Worm (Caenorhabditis elegans) whole organism, L1 larva: ENCODE measurements around the gene fbxa-133.
"Not testable (repeated sequence)": the region's sequence is repeated elsewhere in the genome, so short reads cannot be mapped to it uniquely, and the experiment has no call there.

Source experiments
- F16B12.6 ChIP-seq: fragments of 150-350 bp; optimal IDR thresholded peaks from 2 replicates; lab custom pipeline; 2014; ENCODE audit warnings: missing biosample characterization, missing genetic modification characterization
- alr-1 ChIP-seq: fragments of 200-800 bp; sonication (Bioruptor generic); optimal IDR thresholded peaks from 2 replicates; lab custom pipeline; 2018; ENCODE audit warnings: borderline replicate concordance, mild to moderate bottlenecking, missing genetic modification characterization, missing compliant biosample characterization
- ceh-63 ChIP-seq: fragments of 200-800 bp; sonication (Bioruptor generic); optimal IDR thresholded peaks from 2 replicates; lab custom pipeline; 2018; ENCODE audit warnings: mild to moderate bottlenecking, missing genetic modification characterization, missing compliant biosample characterization
- ceh-82 ChIP-seq, 3 experiments: fragments of 150-350 bp in 1 of 3; sonication (generic microtip) in 2 of 3; optimal IDR thresholded peaks; 2 replicates each; lab custom pipeline; 2014 to 2017; ENCODE audit warnings: missing biosample characterization in 3 of 3, missing genetic modification characterization in 3 of 3
- ceh-90 ChIP-seq: sonication (generic microtip); optimal IDR thresholded peaks from 2 replicates; lab custom pipeline; 2016; ENCODE audit warnings: missing genetic modification characterization, missing compliant biosample characterization
- dpl-1 ChIP-seq, 3 experiments: fragments of 150-350 bp in 2 of 3; sonication (generic microtip) in 1 of 3; optimal IDR thresholded peaks; 2 replicates each; lab custom pipeline; 2014 to 2017; ENCODE audit warnings: missing biosample characterization in 3 of 3, missing genetic modification characterization in 3 of 3, missing genetic modification reagents in 3 of 3
- dsc-1 ChIP-seq: sonication (generic microtip); optimal IDR thresholded peaks from 2 replicates; lab custom pipeline; 2016; ENCODE audit warnings: mild to moderate bottlenecking, missing genetic modification characterization, missing compliant biosample characterization
- efl-1 ChIP-seq, 4 experiments: fragments of 150-350 bp; optimal IDR thresholded peaks in 3 of 4; peaks in 1 of 4; 1 replicate in 1 of 4; 2 replicates in 3 of 4; lab custom pipeline; 2014; ENCODE audit warnings: missing biosample characterization in 2 of 4, missing genetic modification characterization in 2 of 4, missing genetic modification reagents in 2 of 4
- egl-13 ChIP-seq: sonication (generic microtip); optimal IDR thresholded peaks from 2 replicates; lab custom pipeline; 2016; ENCODE audit warnings: missing genotype, missing genetic modification reagents, missing genetic modification characterization, missing compliant biosample characterization
- fkh-10 ChIP-seq: sonication (generic microtip); optimal IDR thresholded peaks from 2 replicates; lab custom pipeline; 2017; ENCODE audit warnings: missing biosample characterization, missing genetic modification reagents, missing genetic modification characterization
- fkh-4 ChIP-seq: sonication (generic microtip); optimal IDR thresholded peaks from 2 replicates; lab custom pipeline; 2016; ENCODE audit warnings: missing compliant biosample characterization, missing genetic modification characterization, borderline replicate concordance
- grh-1 ChIP-seq: fragments of 200-800 bp; sonication (Bioruptor generic); IDR thresholded peaks from 2 replicates; pipeline ENCODE4 v1.3.6; 2022; ENCODE audit warnings: missing genetic modification reagents, missing genetic modification characterization, missing compliant biosample characterization
- jun-1 ChIP-seq: fragments of 150-350 bp; optimal IDR thresholded peaks from 2 replicates; lab custom pipeline; 2014; ENCODE audit warnings: missing biosample characterization, missing genetic modification reagents, missing genetic modification characterization
- lin-13 ChIP-seq: fragments of 150-350 bp; optimal IDR thresholded peaks from 2 replicates; lab custom pipeline; 2014; ENCODE audit warnings: missing biosample characterization, missing genetic modification reagents, missing genetic modification characterization
- lin-15B ChIP-seq: fragments of 150-350 bp; sonication (generic microtip); optimal IDR thresholded peaks from 3 replicates; lab custom pipeline; 2014; ENCODE audit warnings: missing biosample characterization, missing genetic modification characterization
- lin-35 ChIP-seq, 2 experiments: fragments of 150-350 bp; optimal IDR thresholded peaks; 2 replicates each; lab custom pipeline; 2014; ENCODE audit warnings: missing biosample characterization in 2 of 2, missing genetic modification characterization in 2 of 2, missing genetic modification reagents in 2 of 2
- lin-39 ChIP-seq: fragments of 150-350 bp; optimal IDR thresholded peaks from 2 replicates; lab custom pipeline; 2014; ENCODE audit warnings: missing biosample characterization, missing genetic modification reagents, missing genetic modification characterization
- lir-3 ChIP-seq: sonication (generic microtip); optimal IDR thresholded peaks from 2 replicates; lab custom pipeline; 2016; ENCODE audit warnings: mild to moderate bottlenecking, missing genetic modification characterization, moderate library complexity, missing compliant biosample characterization; ENCODE audit not compliant: poor library complexity
- lsy-2 ChIP-seq, 2 experiments: fragments of 150-350 bp; optimal IDR thresholded peaks; 2 replicates each; lab custom pipeline; 2014; ENCODE audit warnings: missing biosample characterization in 2 of 2, missing genetic modification characterization in 2 of 2
- nhr-20 ChIP-seq: sonication (generic microtip); optimal IDR thresholded peaks from 2 replicates; lab custom pipeline; 2016; ENCODE audit warnings: mild to moderate bottlenecking, missing genetic modification characterization, missing compliant biosample characterization
- nhr-237 ChIP-seq: fragments of 150-350 bp; optimal IDR thresholded peaks from 2 replicates; lab custom pipeline; 2014; ENCODE audit warnings: missing biosample characterization, missing genetic modification characterization
- nhr-28 ChIP-seq: fragments of 150-350 bp; optimal IDR thresholded peaks from 2 replicates; lab custom pipeline; 2014; ENCODE audit warnings: missing biosample characterization, missing genetic modification characterization
- nhr-47 ChIP-seq: sonication (generic microtip); optimal IDR thresholded peaks from 2 replicates; lab custom pipeline; 2016; ENCODE audit warnings: mild to moderate bottlenecking, missing genetic modification characterization, moderate library complexity, missing compliant biosample characterization
- nhr-76 ChIP-seq: sonication (generic microtip); optimal IDR thresholded peaks from 2 replicates; lab custom pipeline; 2017; ENCODE audit warnings: missing biosample characterization, missing genetic modification characterization
- nhr-77 ChIP-seq: fragments of 150-350 bp; optimal IDR thresholded peaks from 2 replicates; lab custom pipeline; 2014; ENCODE audit warnings: missing biosample characterization, missing genetic modification characterization
- nhr-85 ChIP-seq: sonication (generic microtip); peaks from one replicate; lab custom pipeline; 2016; ENCODE audit warnings: missing genetic modification characterization, inconsistent platforms, missing compliant biosample characterization
- nhr-90 ChIP-seq: sonication (generic microtip); optimal IDR thresholded peaks from 2 replicates; lab custom pipeline; 2016; ENCODE audit warnings: mild to moderate bottlenecking, missing genetic modification characterization, missing compliant biosample characterization; ENCODE audit not compliant: poor library complexity
- pax-3 ChIP-seq: fragments of 200-800 bp; sonication (Bioruptor generic); optimal IDR thresholded peaks from 2 replicates; lab custom pipeline; 2018; ENCODE audit warnings: mild to moderate bottlenecking, missing genetic modification characterization, moderate library complexity, missing compliant biosample characterization
- rnt-1 ChIP-seq: sonication (generic microtip); optimal IDR thresholded peaks from 2 replicates; lab custom pipeline; 2016; ENCODE audit warnings: mild to moderate bottlenecking, missing genetic modification characterization, moderate library complexity, missing compliant biosample characterization
- skn-1 ChIP-seq: fragments of 150-350 bp; optimal IDR thresholded peaks from 2 replicates; lab custom pipeline; 2014; ENCODE audit warnings: missing biosample characterization, missing genetic modification characterization
- snu-23 ChIP-seq: sonication (generic microtip); optimal IDR thresholded peaks from 2 replicates; lab custom pipeline; 2016; ENCODE audit warnings: missing genetic modification characterization, missing compliant biosample characterization
- tbx-2 ChIP-seq: sonication (generic microtip); optimal IDR thresholded peaks from 2 replicates; lab custom pipeline; 2016; ENCODE audit warnings: missing genetic modification characterization, missing compliant biosample characterization
- unc-30 ChIP-seq: sonication (generic microtip); optimal IDR thresholded peaks from 2 replicates; lab custom pipeline; 2017; ENCODE audit warnings: missing biosample characterization, missing genetic modification characterization
- vab-15 ChIP-seq: sonication (generic microtip); optimal IDR thresholded peaks from 2 replicates; lab custom pipeline; 2017; ENCODE audit warnings: missing genotype, mild to moderate bottlenecking, missing genetic modification characterization, missing compliant biosample characterization
- xbp-1 ChIP-seq: sonication (generic microtip); optimal IDR thresholded peaks from 2 replicates; lab custom pipeline; 2016; ENCODE audit warnings: missing genetic modification characterization, missing compliant biosample characterization
- zip-4 ChIP-seq: fragments of 200-800 bp; sonication (Bioruptor generic); optimal IDR thresholded peaks from 2 replicates; lab custom pipeline; 2018; ENCODE audit warnings: mild to moderate bottlenecking, missing genetic modification characterization, moderate library complexity, missing compliant biosample characterization

Gene fbxa-133

DNA sequence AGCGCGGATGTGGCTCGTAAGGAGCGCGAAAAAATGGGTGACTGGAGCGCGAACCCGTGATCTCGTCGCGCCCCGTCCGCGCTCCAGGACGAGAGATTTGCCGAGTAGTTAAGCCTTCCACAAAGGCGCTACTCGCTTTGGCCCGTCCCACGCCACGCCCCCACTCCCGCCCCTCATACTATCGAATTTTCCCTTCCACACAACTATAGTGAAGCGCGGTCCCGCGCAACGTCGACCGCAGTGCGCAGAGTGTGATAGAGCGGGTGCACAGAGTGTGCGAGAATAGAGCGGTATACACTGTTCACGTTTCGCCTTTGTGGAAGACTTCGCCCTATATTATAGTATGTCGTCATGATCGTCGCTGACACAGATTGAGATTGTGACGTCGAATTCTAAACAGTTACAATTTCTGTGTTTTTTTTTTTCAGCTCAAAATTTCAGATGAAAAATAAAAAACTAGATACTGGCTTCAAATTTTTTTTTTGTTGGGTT lies at the start of gene fbxa-133:
TSS of gene fbxa-133 (plus strand) at position 442 of the 492 bp plus-strand sequence.
- TF ChIP-seq nhr-90; unc-30; zip-4 (GFP tag; lab: Kevin White, UChicago): not testable (repeated sequence)
- TF ChIP-seq, all 84 proteins: peak for 0; not testable (repeated sequence) for 84

DNA sequence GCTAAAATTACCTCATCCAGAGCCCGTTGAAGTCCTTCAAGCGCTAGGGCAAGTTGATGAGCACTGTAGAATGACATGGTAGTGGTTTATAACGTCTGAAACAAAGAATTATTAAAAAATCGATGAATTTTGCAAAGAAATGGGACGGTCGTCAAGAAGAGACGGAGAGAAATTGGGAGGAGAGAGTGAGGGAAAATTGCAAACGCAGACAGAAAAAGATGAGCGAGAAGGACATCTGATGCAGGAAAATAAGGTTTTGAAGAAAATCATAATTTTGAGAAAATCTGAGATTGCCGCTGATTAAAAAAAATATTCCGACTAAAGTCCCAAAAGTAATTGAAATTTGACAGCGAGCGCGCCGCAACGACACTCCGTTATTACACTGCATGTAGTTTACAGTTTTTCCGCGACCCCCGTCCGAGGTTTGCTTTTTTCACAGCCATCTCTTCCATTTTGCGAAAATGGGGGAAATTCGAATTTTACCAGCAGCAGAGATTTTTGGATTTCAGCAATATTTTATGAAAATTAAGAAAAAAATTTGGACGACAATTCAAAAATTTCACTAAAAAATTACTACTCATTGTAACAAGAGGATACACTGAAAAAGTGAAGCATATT lies 46.2 kb upstream of the fbxa-133 start, which contains the start of gene C18D4.6:
TSS of gene C18D4.6 (minus strand) at position 97 of the 618 bp plus-strand sequence.
- TF ChIP-seq dsc-1 (tag; lab: Kevin White, UChicago) (no peak), nhr-85 (tag; lab: Kevin White, UChicago) (no peak), snu-23 (GFP tag; lab: Kevin White, UChicago) (peak; percentile 13), F16B12.6 (tag; lab: Kevin White, UChicago) (no peak), dpl-1 (GFP tag; optimal IDR thresholded peaks at IDR 0.05; lab: Kevin White, UChicago) (peak; percentile 32 to 76 (median 54)), efl-1 (optimal IDR thresholded peaks at IDR 0.05; lab: Kevin White, UChicago) (peak; percentile 46 to 74), efl-1 (GFP tag; optimal IDR thresholded peaks at IDR 0.05 in 1 of 2; lab: Kevin White, UChicago) (peak; percentile 70 to 96), lin-15B (tag; lab: Kevin White, UChicago) (peak; percentile 23), grh-1 (GFP tag; lab: Robert Waterston, UW) (no peak), lin-35 (GFP tag; optimal IDR thresholded peaks at IDR 0.05; lab: Kevin White, UChicago) (peak; percentile 41 to 88), rnt-1 (tag; lab: Kevin White, UChicago) (peak; percentile 11), lsy-2 (tag; optimal IDR thresholded peaks at IDR 0.05; lab: Kevin White, UChicago) (peak in 1 of 2 experiments; percentile 27), tbx-2 (tag; lab: Kevin White, UChicago) (peak; percentile 17), xbp-1 (tag; lab: Kevin White, UChicago) (no peak)
- TF ChIP-seq, all 84 proteins: peak for 8

DNA sequence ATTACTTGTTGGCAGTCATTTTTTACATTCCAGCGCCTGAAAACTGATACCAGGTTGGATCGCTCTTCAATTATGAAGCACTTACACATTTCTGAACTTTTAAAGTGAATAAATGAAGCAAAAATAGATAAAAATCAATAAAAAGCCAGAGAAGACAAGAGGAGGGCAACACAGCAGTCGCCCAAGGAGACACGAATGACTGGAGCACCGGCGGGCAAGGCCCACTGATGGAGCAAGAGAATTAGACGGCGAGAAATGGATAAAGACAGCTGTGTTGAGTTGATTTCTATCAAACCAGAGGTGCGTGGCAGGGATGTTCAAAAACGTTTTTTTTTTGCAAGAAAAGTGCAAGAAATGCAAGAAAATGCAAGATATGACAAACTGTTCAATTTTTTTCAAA lies 45.3 kb upstream of the fbxa-133 start:
- TF ChIP-seq dsc-1 (tag; lab: Kevin White, UChicago) (peak; percentile 2), alr-1 (no peak), nhr-47 (no peak), lin-39 (tag; lab: Kevin White, UChicago) (no peak), nhr-28 (no peak)

DNA sequence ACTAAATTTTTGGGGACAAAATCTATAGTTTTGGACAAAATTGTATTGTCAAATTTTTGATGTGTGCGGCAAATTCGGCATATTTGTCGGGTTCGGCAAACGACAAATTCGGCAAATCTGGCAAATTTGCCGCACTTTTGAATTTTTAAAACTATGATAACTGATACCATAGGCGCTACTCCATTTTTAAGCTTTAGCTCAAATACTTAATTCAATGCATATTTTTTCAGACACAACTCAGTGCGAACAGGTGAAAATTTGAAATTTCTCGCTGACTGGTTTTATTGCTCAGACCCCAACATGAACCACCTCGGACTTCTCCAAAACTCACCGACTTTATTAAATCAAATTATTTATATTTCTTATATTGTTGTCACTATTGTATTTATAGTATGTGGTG lies 44.3 kb upstream of the fbxa-133 start, which contains the start of gene srz-25:
TSS of gene srz-25 (plus strand) at position 301 of the 400 bp plus-strand sequence.
- TF ChIP-seq jun-1 (tag; lab: Kevin White, UChicago) (no peak), dpl-1 (GFP tag; optimal IDR thresholded peaks at IDR 0.05; lab: Kevin White, UChicago) (no peak), fkh-4 (tag; lab: Kevin White, UChicago) (no peak), egl-13 (tag; lab: Kevin White, UChicago) (no peak), vab-15 (tag; lab: Kevin White, UChicago) (no peak), efl-1 (optimal IDR thresholded peaks at IDR 0.05; lab: Kevin White, UChicago) (no peak), efl-1 (GFP tag; optimal IDR thresholded peaks at IDR 0.05 in 1 of 2; lab: Kevin White, UChicago) (no peak), skn-1 (tag; lab: Kevin White, UChicago) (no peak), ceh-90 (tag; lab: Kevin White, UChicago) (no peak), lin-13 (GFP tag; lab: Kevin White, UChicago) (no peak), lin-15B (tag; lab: Kevin White, UChicago) (no peak), pax-3 (tag; lab: Kevin White, UChicago) (no peak), nhr-77 (tag; lab: Kevin White, UChicago) (no peak), zip-4 (GFP tag; lab: Kevin White, UChicago) (no peak), fkh-10 (GFP tag; lab: Kevin White, UChicago) (no peak), nhr-237 (tag; lab: Kevin White, UChicago) (no peak), nhr-76 (no peak), nhr-20 (tag; lab: Kevin White, UChicago) (no peak), ceh-82 (tag; optimal IDR thresholded peaks at IDR 0.05; lab: Kevin White, UChicago) (no peak), ceh-63 (GFP tag; lab: Kevin White, UChicago) (no peak), lir-3 (tag; lab: Kevin White, UChicago) (no peak)
